Worm (Caenorhabditis elegans) whole organism, L3 larva: Measurements from ENCODE around the gene K11H12.11.

Experiments
- R02D3.7 ChIP-seq: fragments of 150-350 bp; optimal IDR thresholded peaks from 2 replicates; lab custom pipeline; 2014; ENCODE audit warnings: missing biosample characterization, missing genetic modification characterization
- ZK546.5 ChIP-seq: sonication (generic microtip); optimal IDR thresholded peaks from 2 replicates; lab custom pipeline; 2017; ENCODE audit warnings: missing biosample characterization, missing genetic modification characterization
- aly-2 ChIP-seq: fragments of 150-350 bp; optimal IDR thresholded peaks from 2 replicates; lab custom pipeline; 2014; ENCODE audit warnings: missing biosample characterization, missing genetic modification characterization
- ama-1 ChIP-seq: fragments of 150-350 bp; optimal IDR thresholded peaks from 2 replicates; lab custom pipeline; 2018
- ceh-16 ChIP-seq: sonication (generic microtip); optimal IDR thresholded peaks from 2 replicates; lab custom pipeline; 2017; ENCODE audit warnings: missing biosample characterization, missing genetic modification characterization
- ceh-28 ChIP-seq: fragments of 150-350 bp; optimal IDR thresholded peaks from 2 replicates; lab custom pipeline; 2014; ENCODE audit warnings: missing biosample characterization, missing genetic modification reagents, missing genetic modification characterization
- ceh-82 ChIP-seq: fragments of 150-350 bp; optimal IDR thresholded peaks from 2 replicates; lab custom pipeline; 2014; ENCODE audit warnings: missing biosample characterization, missing genetic modification characterization
- ceh-9 ChIP-seq: sonication (generic microtip); optimal IDR thresholded peaks from 2 replicates; lab custom pipeline; 2018; ENCODE audit warnings: missing biosample characterization, missing genetic modification characterization
- daf-12 ChIP-seq: fragments of 150-350 bp; optimal IDR thresholded peaks from 2 replicates; lab custom pipeline; 2014; ENCODE audit warnings: missing biosample characterization, missing genetic modification reagents, missing genetic modification characterization
- egl-27 ChIP-seq: sonication (generic microtip); optimal IDR thresholded peaks from 4 replicates; lab custom pipeline; 2017; ENCODE audit warnings: missing biosample characterization, missing genetic modification reagents, missing genetic modification characterization
- egl-5 ChIP-seq: fragments of 150-350 bp; optimal IDR thresholded peaks from 2 replicates; lab custom pipeline; 2017; ENCODE audit warnings: missing biosample characterization, missing genetic modification reagents, missing genetic modification characterization, inconsistent platforms
- elt-1 ChIP-seq: fragments of 150-350 bp; optimal IDR thresholded peaks from 2 replicates; lab custom pipeline; 2014; ENCODE audit warnings: missing biosample characterization, missing genetic modification characterization
- elt-2 ChIP-seq: sonication (generic microtip); optimal IDR thresholded peaks from 2 replicates; lab custom pipeline; 2016; ENCODE audit warnings: missing genetic modification reagents, mild to moderate bottlenecking, missing genetic modification characterization, missing compliant biosample characterization
- elt-3 ChIP-seq, 3 experiments: fragments of 150-350 bp in 1 of 3; sonication (generic microtip) in 2 of 3; optimal IDR thresholded peaks; 2 replicates in 2 of 3; 4 replicates in 1 of 3; lab custom pipeline; 2014 to 2017; ENCODE audit warnings: missing biosample characterization in 3 of 3, missing genetic modification characterization in 3 of 3
- eor-1 ChIP-seq, 2 experiments: fragments of 150-350 bp; optimal IDR thresholded peaks; 2 replicates each; lab custom pipeline; 2014 to 2018; ENCODE audit warnings: missing biosample characterization in 2 of 2, missing genetic modification characterization in 2 of 2
- fkh-10 ChIP-seq: sonication (generic microtip); optimal IDR thresholded peaks from 2 replicates; lab custom pipeline; 2017; ENCODE audit warnings: missing biosample characterization, missing genetic modification reagents, missing genetic modification characterization
- fkh-2 ChIP-seq: fragments of 150-350 bp; optimal IDR thresholded peaks from 2 replicates; lab custom pipeline; 2014; ENCODE audit warnings: missing biosample characterization, missing genetic modification reagents, missing genetic modification characterization
- fos-1 ChIP-seq: fragments of 150-350 bp; optimal IDR thresholded peaks from 2 replicates; lab custom pipeline; 2014; ENCODE audit warnings: missing biosample characterization, missing genetic modification characterization
- hmg-11 ChIP-seq: sonication (generic microtip); optimal IDR thresholded peaks from 2 replicates; lab custom pipeline; 2016; ENCODE audit warnings: missing genetic modification characterization, missing compliant biosample characterization
- jun-1 ChIP-seq: fragments of 150-350 bp; optimal IDR thresholded peaks from 2 replicates; lab custom pipeline; 2014; ENCODE audit warnings: missing biosample characterization, missing genetic modification reagents, missing genetic modification characterization
- lin-15B ChIP-seq: fragments of 150-350 bp; optimal IDR thresholded peaks from 2 replicates; lab custom pipeline; 2014; ENCODE audit warnings: missing biosample characterization, missing genetic modification characterization
- lin-39 ChIP-seq: fragments of 150-350 bp; optimal IDR thresholded peaks from 2 replicates; lab custom pipeline; 2018; ENCODE audit warnings: missing biosample characterization, missing genetic modification reagents, missing genetic modification characterization
- mml-1 ChIP-seq: fragments of 150-350 bp; sonication (generic microtip); optimal IDR thresholded peaks from 3 replicates; lab custom pipeline; 2014; ENCODE audit warnings: missing biosample characterization, missing genetic modification characterization
- nfya-1 ChIP-seq: sonication (generic microtip); optimal IDR thresholded peaks from 2 replicates; lab custom pipeline; 2017; ENCODE audit warnings: missing genetic modification characterization, mild to moderate bottlenecking, missing compliant biosample characterization, antibody characterized with exemption, moderate library complexity; ENCODE audit not compliant: insufficient read depth
- nhr-11 ChIP-seq: fragments of 150-350 bp; optimal IDR thresholded peaks from 2 replicates; lab custom pipeline; 2014; ENCODE audit warnings: missing biosample characterization, missing genetic modification characterization
- nhr-12 ChIP-seq: fragments of 150-350 bp; optimal IDR thresholded peaks from 2 replicates; lab custom pipeline; 2014; ENCODE audit warnings: missing biosample characterization, missing genetic modification characterization
- nhr-23 ChIP-seq: fragments of 150-350 bp; optimal IDR thresholded peaks from 2 replicates; lab custom pipeline; 2014; ENCODE audit warnings: missing biosample characterization, missing genetic modification reagents, missing genetic modification characterization
- nhr-237 ChIP-seq: fragments of 150-350 bp; optimal IDR thresholded peaks from 2 replicates; lab custom pipeline; 2014; ENCODE audit warnings: missing biosample characterization, missing genetic modification characterization
- nhr-25 ChIP-seq: sonication (generic microtip); optimal IDR thresholded peaks from 2 replicates; lab custom pipeline; 2017; ENCODE audit warnings: missing biosample characterization, missing genetic modification characterization
- nhr-28 ChIP-seq: fragments of 150-350 bp; optimal IDR thresholded peaks from 2 replicates; lab custom pipeline; 2014; ENCODE audit warnings: missing biosample characterization, missing genetic modification characterization
- nhr-43 ChIP-seq: sonication (generic microtip); optimal IDR thresholded peaks from 2 replicates; lab custom pipeline; 2016; ENCODE audit warnings: mild to moderate bottlenecking, missing genetic modification characterization, missing compliant biosample characterization; ENCODE audit not compliant: poor library complexity, severe bottlenecking
- nhr-67 ChIP-seq: fragments of 150-350 bp; optimal IDR thresholded peaks from 2 replicates; lab custom pipeline; 2014; ENCODE audit warnings: missing biosample characterization, missing genetic modification characterization
- nhr-76 ChIP-seq: fragments of 150-350 bp; sonication (generic microtip); optimal IDR thresholded peaks from 5 replicates; lab custom pipeline; 2014; ENCODE audit warnings: missing biosample characterization, missing genetic modification characterization
- nhr-77 ChIP-seq: fragments of 150-350 bp; optimal IDR thresholded peaks from 2 replicates; lab custom pipeline; 2014; ENCODE audit warnings: missing biosample characterization, missing genetic modification characterization
- pha-4 ChIP-seq: fragments of 150-350 bp; optimal IDR thresholded peaks from 2 replicates; lab custom pipeline; 2014; ENCODE audit warnings: missing biosample characterization, missing genetic modification reagents, missing genetic modification characterization
- pqm-1 ChIP-seq: fragments of 150-350 bp; optimal IDR thresholded peaks from 2 replicates; lab custom pipeline; 2017; ENCODE audit warnings: missing biosample characterization, missing genetic modification characterization, inconsistent platforms
- sea-2 ChIP-seq: fragments of 150-350 bp; sonication (generic microtip); optimal IDR thresholded peaks from 4 replicates; lab custom pipeline; 2014; ENCODE audit warnings: missing biosample characterization, missing genetic modification reagents, missing genetic modification characterization
- skn-1 ChIP-seq: fragments of 150-350 bp; optimal IDR thresholded peaks from 2 replicates; lab custom pipeline; 2014; ENCODE audit warnings: missing biosample characterization, missing genetic modification characterization
- snpc-4 ChIP-seq: fragments of 150-350 bp; optimal IDR thresholded peaks from 2 replicates; lab custom pipeline; 2014; ENCODE audit warnings: missing biosample characterization, missing genetic modification characterization
- tbx-2 ChIP-seq: sonication (generic microtip); optimal IDR thresholded peaks from 2 replicates; lab custom pipeline; 2016; ENCODE audit warnings: mild to moderate bottlenecking, missing genetic modification characterization, missing compliant biosample characterization
- unc-39 ChIP-seq: sonication (generic microtip); optimal IDR thresholded peaks from 4 replicates; lab custom pipeline; 2017; ENCODE audit warnings: missing biosample characterization, missing genetic modification characterization
- unc-62 ChIP-seq: fragments of 150-350 bp; sonication (generic microtip); optimal IDR thresholded peaks from 4 replicates; lab custom pipeline; 2014; ENCODE audit warnings: missing biosample characterization, missing genetic modification reagents, missing genetic modification characterization
- zag-1 ChIP-seq: fragments of 150-350 bp; optimal IDR thresholded peaks from 2 replicates; lab custom pipeline; 2014; ENCODE audit warnings: missing biosample characterization, missing genetic modification characterization
- ztf-11 ChIP-seq: fragments of 150-350 bp; optimal IDR thresholded peaks from 2 replicates; lab custom pipeline; 2014; ENCODE audit warnings: missing biosample characterization, missing genetic modification characterization
- ztf-4 ChIP-seq: fragments of 150-350 bp; optimal IDR thresholded peaks from 2 replicates; lab custom pipeline; 2014; ENCODE audit warnings: missing biosample characterization, missing genetic modification characterization

K11H12.11 gene

ce11 chrIV:625947-626548 lies 44.3 kb downstream of the K11H12.11 start:
- no peak for TF ChIP-seq fkh-10 (GFP tag; lab: Kevin White, UChicago)
- TF ChIP-seq daf-12: no peak
- TF ChIP-seq lin-39: no peak
- no peak for TF ChIP-seq nhr-76 (tag; lab: Kevin White, UChicago)
- TF ChIP-seq ztf-4 (tag; lab: Kevin White, UChicago): no peak
- no peak for TF ChIP-seq jun-1 (tag; lab: Kevin White, UChicago)

ce11 chrIV:623876-624275 lies 46.5 kb downstream of the K11H12.11 start:
- TF ChIP-seq pha-4 (tag; lab: Kevin White, UChicago) (no peak), nhr-25 (no peak), nhr-76 (tag; lab: Kevin White, UChicago) (no peak), fkh-10 (GFP tag; lab: Kevin White, UChicago) (no peak), nfya-1 (tag; lab: Kevin White, UChicago) (no peak), daf-12 (no peak), R02D3.7 (no peak), nhr-67 (tag; lab: Kevin White, UChicago) (no peak), nhr-23 (no peak), ceh-16 (tag; lab: Kevin White, UChicago) (no peak), sea-2 (no peak), elt-1 (tag; lab: Kevin White, UChicago) (no peak), elt-3 (tag; optimal IDR thresholded peaks at IDR 0.05; lab: Kevin White, UChicago) (no peak), ceh-82 (tag; lab: Kevin White, UChicago) (no peak), ceh-28 (tag; lab: Kevin White, UChicago) (no peak), ZK546.5 (no peak), lin-15B (tag; lab: Kevin White, UChicago) (no peak), elt-2 (tag; lab: Kevin White, UChicago) (no peak), nhr-11 (no peak), hmg-11 (tag; lab: Kevin White, UChicago) (no peak)
- TF ChIP-seq, all 47 proteins: peak for 0

- TF ChIP-seq sea-2 (no peak), nhr-237 (no peak)
Observed at ce11 chrIV:622989-623388, 47.4 kb downstream of the K11H12.11 start.

ce11 chrIV:620324-620723 lies 50.0 kb downstream of the K11H12.11 start:
- TF ChIP-seq nhr-25: no peak
- TF ChIP-seq nfya-1 (tag; lab: Kevin White, UChicago): peak; percentile 50
- no peak for TF ChIP-seq nhr-28
- no peak for TF ChIP-seq nhr-12 (tag; lab: Kevin White, UChicago)
- no peak for TF ChIP-seq unc-62
- TF ChIP-seq fos-1: no peak
- TF ChIP-seq tbx-2 (tag; lab: Kevin White, UChicago): peak; percentile 10
- no peak for TF ChIP-seq R02D3.7
- TF ChIP-seq nhr-23: no peak
- no peak for TF ChIP-seq unc-39 (tag; lab: Kevin White, UChicago)
- TF ChIP-seq mml-1 (tag; lab: Kevin White, UChicago): no peak
- TF ChIP-seq elt-2 (tag; lab: Kevin White, UChicago): peak; percentile 26
- TF ChIP-seq egl-27 (tag; lab: Kevin White, UChicago): peak; percentile 70
- no peak for TF ChIP-seq elt-3 (tag; optimal IDR thresholded peaks at IDR 0.05; lab: Kevin White, UChicago)
- peak; percentile 33 for TF ChIP-seq pqm-1 (tag; lab: Kevin White, UChicago)
- TF ChIP-seq ztf-11 (tag; lab: Kevin White, UChicago): no peak
- TF ChIP-seq ama-1 (lab: Kevin White, UChicago): no peak
- no peak for TF ChIP-seq aly-2
- no peak for TF ChIP-seq nhr-77
- no peak for TF ChIP-seq ceh-28 (tag; lab: Kevin White, UChicago)
- no peak for TF ChIP-seq ceh-82 (tag; lab: Kevin White, UChicago)
- no peak for TF ChIP-seq ZK546.5
- TF ChIP-seq nhr-43: no peak
- no peak for TF ChIP-seq fkh-10 (GFP tag; lab: Kevin White, UChicago)
- TF ChIP-seq ceh-16 (tag; lab: Kevin White, UChicago): no peak
- TF ChIP-seq daf-12: no peak
- peak; percentile 14 for TF ChIP-seq skn-1 (tag; lab: Kevin White, UChicago)
- no peak for TF ChIP-seq ztf-4 (tag; lab: Kevin White, UChicago)
- TF ChIP-seq zag-1 (tag; lab: Kevin White, UChicago): no peak
- peak; percentile 58 for TF ChIP-seq lin-39
- no peak for TF ChIP-seq ceh-9 (tag; lab: Kevin White, UChicago)
- TF ChIP-seq egl-5 (tag; lab: Kevin White, UChicago): no peak
- no peak for TF ChIP-seq nhr-76 (tag; lab: Kevin White, UChicago)
- TF ChIP-seq sea-2: no peak
- TF ChIP-seq jun-1 (tag; lab: Kevin White, UChicago): no peak
- TF ChIP-seq nhr-67 (tag; lab: Kevin White, UChicago): no peak
- no peak for TF ChIP-seq eor-1 (tag; optimal IDR thresholded peaks at IDR 0.05; lab: Kevin White, UChicago)
- TF ChIP-seq lin-15B (tag; lab: Kevin White, UChicago): peak; percentile 51
- TF ChIP-seq nhr-11: no peak
- no peak for TF ChIP-seq fkh-2
- TF ChIP-seq snpc-4 (tag; lab: Kevin White, UChicago): no peak
